Worm (Caenorhabditis elegans) whole organism, young adult: ENCODE measurements around the gene C48B4.12.

Source experiments
- F23B12.7 ChIP-seq: sonication (generic microtip); optimal IDR thresholded peaks from 2 replicates; lab custom pipeline; 2017; ENCODE audit warnings: missing genetic modification characterization, mild to moderate bottlenecking, missing compliant biosample characterization, antibody characterized with exemption, moderate library complexity; ENCODE audit not compliant: insufficient read depth
- aptf-3 ChIP-seq: fragments of 200-800 bp; sonication (Bioruptor generic); IDR thresholded peaks from 2 replicates; pipeline ENCODE4 v1.3.6; 2022; ENCODE audit warnings: missing genetic modification characterization, missing compliant biosample characterization
- mxl-1 ChIP-seq: sonication (generic microtip); optimal IDR thresholded peaks from 2 replicates; lab custom pipeline; 2016; ENCODE audit warnings: missing genetic modification characterization, missing compliant biosample characterization
- nfya-2 ChIP-seq: fragments of 200-800 bp; sonication (Bioruptor generic); IDR thresholded peaks from 2 replicates; pipeline ENCODE4 v1.3.6; 2022; ENCODE audit warnings: missing genetic modification reagents, missing genetic modification characterization, missing compliant biosample characterization
- rcor-1 ChIP-seq: fragments of 200-800 bp; sonication (Bioruptor generic); IDR thresholded peaks from 2 replicates; pipeline ENCODE4 v1.3.6; 2022; ENCODE audit warnings: missing genetic modification reagents, missing genetic modification characterization, missing compliant biosample characterization

C48B4.12 gene

ce11 chrIII:9646440-9647021 lies 49.4 kb downstream of the C48B4.12 start:
- TF ChIP-seq F23B12.7 (tag; lab: Kevin White, UChicago) (no peak), mxl-1 (tag; lab: Kevin White, UChicago) (no peak), rcor-1 (no peak), nfya-2 (GFP tag; lab: Robert Waterston, UW) (no peak), aptf-3 (GFP tag; lab: Robert Waterston, UW) (no peak)
